Worm (Caenorhabditis elegans) whole organism, mixed stage, embryonic: ENCODE results near the gene oac-21.
"Not testable (repeated sequence)": the region's sequence is repeated elsewhere in the genome, so short reads cannot be mapped to it uniquely, and the experiment has no call there.

Experiments used
- M03D4.4 ChIP-seq: sonication (generic microtip); optimal IDR thresholded peaks from 2 replicates; lab custom pipeline; 2017; ENCODE audit warnings: mild to moderate bottlenecking, missing genetic modification characterization, missing compliant biosample characterization
- bed-3 ChIP-seq: fragments of 200-800 bp; sonication (Bioruptor generic); optimal IDR thresholded peaks from 3 replicates; lab custom pipeline; 2018; ENCODE audit warnings: mild to moderate bottlenecking, missing genetic modification characterization, moderate library complexity, missing compliant biosample characterization
- ceh-39 ChIP-seq: fragments of 150-350 bp; optimal IDR thresholded peaks from 2 replicates; lab custom pipeline; 2014; ENCODE audit warnings: missing biosample characterization, missing genetic modification characterization
- ceh-43 ChIP-seq: fragments of 200-800 bp; sonication (Bioruptor generic); optimal IDR thresholded peaks from 2 replicates; lab custom pipeline; 2018; ENCODE audit warnings: mild to moderate bottlenecking, missing genetic modification characterization, moderate library complexity, missing compliant biosample characterization
- ces-1 ChIP-seq: fragments of 150-350 bp; optimal IDR thresholded peaks from 2 replicates; lab custom pipeline; 2014; ENCODE audit warnings: missing biosample characterization, missing genetic modification reagents, missing genetic modification characterization
- cnd-1 ChIP-seq: fragments of 200-800 bp; sonication (Bioruptor generic); optimal IDR thresholded peaks from 2 replicates; lab custom pipeline; 2018; ENCODE audit warnings: mild to moderate bottlenecking, missing genetic modification characterization, missing compliant biosample characterization
- drap-1 ChIP-seq: fragments of 200-800 bp; sonication (Bioruptor generic); optimal IDR thresholded peaks from 3 replicates; lab custom pipeline; 2018; ENCODE audit warnings: mild to moderate bottlenecking, missing genetic modification characterization, missing compliant biosample characterization
- elt-1 ChIP-seq: sonication (generic microtip); optimal IDR thresholded peaks from 2 replicates; lab custom pipeline; 2017; ENCODE audit warnings: missing genetic modification characterization, mild to moderate bottlenecking, missing compliant biosample characterization, antibody characterized with exemption, moderate library complexity, borderline replicate concordance; ENCODE audit not compliant: insufficient read depth
- elt-3 ChIP-seq: fragments of 150-350 bp; optimal IDR thresholded peaks from 2 replicates; lab custom pipeline; 2014; ENCODE audit warnings: missing biosample characterization, missing genetic modification characterization
- flh-1 ChIP-seq: fragments of 200-800 bp; sonication (Bioruptor generic); optimal IDR thresholded peaks from 2 replicates; lab custom pipeline; 2018; ENCODE audit warnings: mild to moderate bottlenecking, missing genetic modification characterization, moderate library complexity, missing compliant biosample characterization
- ham-2 ChIP-seq: fragments of 200-800 bp; sonication (Bioruptor generic); optimal IDR thresholded peaks from 2 replicates; lab custom pipeline; 2018; ENCODE audit warnings: mild to moderate bottlenecking, missing genetic modification characterization, missing compliant biosample characterization
- hlh-1 ChIP-seq: fragments of 150-350 bp; optimal IDR thresholded peaks from 2 replicates; lab custom pipeline; 2014; ENCODE audit warnings: missing biosample characterization, missing genetic modification reagents, missing genetic modification characterization
- lin-13 ChIP-seq: fragments of 150-350 bp; optimal IDR thresholded peaks from 2 replicates; lab custom pipeline; 2014; ENCODE audit warnings: missing biosample characterization, missing genetic modification characterization
- lin-32 ChIP-seq: fragments of 200-800 bp; sonication (Bioruptor generic); optimal IDR thresholded peaks from 2 replicates; lab custom pipeline; 2018; ENCODE audit warnings: mild to moderate bottlenecking, missing genetic modification characterization, missing compliant biosample characterization
- lsy-2 ChIP-seq: fragments of 150-350 bp; optimal IDR thresholded peaks from 2 replicates; lab custom pipeline; 2014; ENCODE audit warnings: missing biosample characterization, missing genetic modification characterization
- mab-5 ChIP-seq: fragments of 150-350 bp; optimal IDR thresholded peaks from 2 replicates; lab custom pipeline; 2014; ENCODE audit warnings: missing biosample characterization, missing genetic modification characterization
- mls-2 ChIP-seq: sonication (generic microtip); optimal IDR thresholded peaks from 2 replicates; lab custom pipeline; 2016; ENCODE audit warnings: mild to moderate bottlenecking, missing genetic modification characterization, moderate library complexity, missing compliant biosample characterization
- nhr-12 ChIP-seq: fragments of 150-350 bp; optimal IDR thresholded peaks from 2 replicates; lab custom pipeline; 2014; ENCODE audit warnings: missing biosample characterization, missing genetic modification characterization
- nhr-2 ChIP-seq: fragments of 150-350 bp; optimal IDR thresholded peaks from 2 replicates; lab custom pipeline; 2014; ENCODE audit warnings: missing biosample characterization, missing genetic modification characterization
- nhr-237 ChIP-seq: fragments of 150-350 bp; optimal IDR thresholded peaks from 2 replicates; lab custom pipeline; 2014; ENCODE audit warnings: missing biosample characterization, missing genetic modification characterization
- nhr-28 ChIP-seq: fragments of 150-350 bp; optimal IDR thresholded peaks from 2 replicates; lab custom pipeline; 2014; ENCODE audit warnings: missing biosample characterization, missing genetic modification characterization
- nhr-76 ChIP-seq: sonication (generic microtip); optimal IDR thresholded peaks from 2 replicates; lab custom pipeline; 2017; ENCODE audit warnings: missing biosample characterization, missing genetic modification characterization
- sem-2 ChIP-seq: fragments of 200-800 bp; sonication (Bioruptor generic); optimal IDR thresholded peaks from 2 replicates; lab custom pipeline; 2018; ENCODE audit warnings: mild to moderate bottlenecking, missing genetic modification characterization, missing compliant biosample characterization
- snpc-4 ChIP-seq: fragments of 150-350 bp; optimal IDR thresholded peaks from 2 replicates; lab custom pipeline; 2014; ENCODE audit warnings: missing biosample characterization, missing genetic modification characterization
- sptf-1 ChIP-seq: sonication (generic microtip); optimal IDR thresholded peaks from 2 replicates; lab custom pipeline; 2017; ENCODE audit warnings: mild to moderate bottlenecking, missing genetic modification characterization, moderate library complexity, missing compliant biosample characterization
- tbx-8 ChIP-seq: fragments of 200-800 bp; sonication (Bioruptor generic); optimal IDR thresholded peaks from 2 replicates; lab custom pipeline; 2018; ENCODE audit warnings: mild to moderate bottlenecking, missing genetic modification characterization, moderate library complexity, missing compliant biosample characterization
- unc-39 ChIP-seq: fragments of 150-350 bp; optimal IDR thresholded peaks from 2 replicates; lab custom pipeline; 2014; ENCODE audit warnings: missing biosample characterization, missing genetic modification characterization
- zip-8 ChIP-seq: fragments of 150-350 bp; optimal IDR thresholded peaks from 2 replicates; lab custom pipeline; 2014; ENCODE audit warnings: missing biosample characterization, missing genetic modification characterization
- ztf-11 ChIP-seq: fragments of 150-350 bp; optimal IDR thresholded peaks from 2 replicates; lab custom pipeline; 2014; ENCODE audit warnings: missing biosample characterization, missing genetic modification characterization

Gene oac-21

ce11 chrIV:3906393-3906792 lies 17.3 kb downstream of the oac-21 start, which contains the start of gene F56D6.11:
Gene F56D6.11, minus strand, starts transcription at chrIV:3906493.
- TF ChIP-seq nhr-76, result no peak
- TF ChIP-seq nhr-2 (tag; lab: Kevin White, UChicago), result no peak
- no peak for TF ChIP-seq nhr-237
- no peak for TF ChIP-seq M03D4.4 (tag; lab: Kevin White, UChicago)

- no peak for TF ChIP-seq snpc-4
- TF ChIP-seq lin-32, result no peak
- TF ChIP-seq nhr-76, result no peak
- TF ChIP-seq mls-2 (tag; lab: Kevin White, UChicago), result no peak
- TF ChIP-seq ceh-43 (GFP tag; lab: Kevin White, UChicago), result no peak
- no peak for TF ChIP-seq sem-2 (GFP tag; lab: Kevin White, UChicago)
- TF ChIP-seq zip-8 (tag; lab: Kevin White, UChicago), result no peak
- no peak for TF ChIP-seq nhr-2 (tag; lab: Kevin White, UChicago)
- TF ChIP-seq lin-13, result no peak
These were observed 18.6 kb downstream of the oac-21 start, which contains the start of the genes F56D6.22 and F56D6.12 for ce11 chrIV:3907506-3908188. Gene F56D6.22, minus strand, starts transcription at chrIV:3907606. Gene F56D6.12, plus strand, starts transcription at chrIV:3908138.

- TF ChIP-seq unc-39 (tag; lab: Kevin White, UChicago), result no peak
- no peak for TF ChIP-seq nhr-28 (tag; lab: Kevin White, UChicago)
- no peak for TF ChIP-seq drap-1 (GFP tag; lab: Kevin White, UChicago)
- TF ChIP-seq nhr-237, result no peak
- TF ChIP-seq tbx-8 (GFP tag; lab: Kevin White, UChicago), result no peak
- no peak for TF ChIP-seq ceh-43 (GFP tag; lab: Kevin White, UChicago)
- TF ChIP-seq sptf-1 (tag; lab: Kevin White, UChicago), result no peak
- TF ChIP-seq mab-5 (tag; lab: Kevin White, UChicago), result no peak
- no peak for TF ChIP-seq elt-3 (tag; lab: Kevin White, UChicago)
- no peak for TF ChIP-seq ces-1
- no peak for TF ChIP-seq flh-1
- no peak for TF ChIP-seq mls-2 (tag; lab: Kevin White, UChicago)
- TF ChIP-seq ham-2 (GFP tag; lab: Kevin White, UChicago), result no peak
- no peak for TF ChIP-seq ceh-39 (tag; lab: Kevin White, UChicago)
- TF ChIP-seq bed-3 (GFP tag; lab: Kevin White, UChicago), result no peak
- no peak for TF ChIP-seq sem-2 (GFP tag; lab: Kevin White, UChicago)
- no peak for TF ChIP-seq cnd-1 (tag; lab: Kevin White, UChicago)
- TF ChIP-seq elt-1 (tag; lab: Kevin White, UChicago), result no peak
- no peak for TF ChIP-seq zip-8 (tag; lab: Kevin White, UChicago)
These were observed 20.1 kb downstream of the oac-21 start, which contains the start of gene F56D6.13 for ce11 chrIV:3909114-3909513. Gene F56D6.13, plus strand, starts transcription at chrIV:3909414.

- TF ChIP-seq ceh-43 (GFP tag; lab: Kevin White, UChicago); lin-13; mls-2 (tag; lab: Kevin White, UChicago): not testable (repeated sequence)
These were observed 22.8 kb downstream of the oac-21 start, which contains the start of gene F56D6.18 for ce11 chrIV:3911848-3912247. Gene F56D6.18, minus strand, starts transcription at chrIV:3911948.

ce11 chrIV:3912598-3912997 lies 23.5 kb downstream of the oac-21 start, which contains the start of gene F56D6.20:
Gene F56D6.20, plus strand, starts transcription at chrIV:3912898.
- no peak for TF ChIP-seq snpc-4
- TF ChIP-seq ceh-43 (GFP tag; lab: Kevin White, UChicago), result no peak
- no peak for TF ChIP-seq flh-1
- TF ChIP-seq nhr-237, result no peak
- TF ChIP-seq mab-5 (tag; lab: Kevin White, UChicago), result no peak

ce11 chrIV:3914462-3914861 lies 25.4 kb downstream of the oac-21 start, which contains the start of gene F56D6.19:
Gene F56D6.19, plus strand, starts transcription at chrIV:3914762.
- no peak for TF ChIP-seq ztf-11 (tag; lab: Kevin White, UChicago)
- no peak for TF ChIP-seq hlh-1
- TF ChIP-seq nhr-12 (tag; lab: Kevin White, UChicago), result no peak
- no peak for TF ChIP-seq M03D4.4 (tag; lab: Kevin White, UChicago)
- TF ChIP-seq lsy-2 (tag; lab: Kevin White, UChicago), result no peak
- no peak for TF ChIP-seq nhr-28 (tag; lab: Kevin White, UChicago)
- TF ChIP-seq elt-1 (tag; lab: Kevin White, UChicago), result no peak
